Worm (Caenorhabditis elegans): ENCODE results near the gene exl-1.

The exl-1 gene

ce11 chrII:14404741-14405488 is 8.4 kb downstream of the exl-1 start (continued):
- TF ChIP-seq alr-1 (tag; optimal IDR thresholded peaks at IDR 0.05; ENCODE audit: borderline replicate concordance) = no peak
- TF ChIP-seq lin-35 (GFP tag; optimal IDR thresholded peaks at IDR 0.05) = peak; percentile 41 to 63
- no peak for TF ChIP-seq sptf-1 (tag; optimal IDR thresholded peaks at IDR 0.05)
- peak; percentile 65 to 72 for TF ChIP-seq efl-1 (optimal IDR thresholded peaks at IDR 0.05)
- peak; percentile 26 to 61 for TF ChIP-seq efl-1 (GFP tag; optimal IDR thresholded peaks at IDR 0.05 in 1 of 2)
- peak; percentile 20; the same call in 1 of the 2 replicates for TF ChIP-seq isw-1 (GFP tag; IDR thresholded peaks at IDR 0.05)
- TF ChIP-seq Y116A8C.19 (tag; optimal IDR thresholded peaks at IDR 0.05; ENCODE audit: borderline replicate concordance) = no peak
- TF ChIP-seq unc-86 (tag; optimal IDR thresholded peaks at IDR 0.05) = peak; percentile 85
- TF ChIP-seq tbx-2 (tag; optimal IDR thresholded peaks at IDR 0.05) = peak; percentile 75
- peak; percentile 92 for TF ChIP-seq blmp-1 (tag; optimal IDR thresholded peaks at IDR 0.05)
- TF ChIP-seq ztf-11 (tag; optimal IDR thresholded peaks at IDR 0.05) = peak in 1 of 2 experiments; percentile 96
- TF ChIP-seq jun-1 (tag; optimal IDR thresholded peaks at IDR 0.05) = peak; percentile 83
- TF ChIP-seq nhr-12 (tag; optimal IDR thresholded peaks at IDR 0.05) = no peak
- peak in 2 of 6 experiments; percentile 10 to 69 for TF ChIP-seq elt-3 (tag; optimal IDR thresholded peaks at IDR 0.05)
- peak; percentile 75 for TF ChIP-seq dsc-1 (tag; optimal IDR thresholded peaks at IDR 0.05)
- TF ChIP-seq unc-62 (GFP tag; optimal IDR thresholded peaks at IDR 0.05) = no peak
- TF ChIP-seq egl-13 (tag; optimal IDR thresholded peaks at IDR 0.05) = peak; percentile 55
- TF ChIP-seq nhr-28 (tag; optimal IDR thresholded peaks at IDR 0.05) = no peak
- TF ChIP-seq C04F5.9 (tag; optimal IDR thresholded peaks at IDR 0.05) = no peak
- TF ChIP-seq F16B12.6 (tag; optimal IDR thresholded peaks at IDR 0.05) = no peak
- TF ChIP-seq nhr-84 (tag; optimal IDR thresholded peaks at IDR 0.05) = no peak
- peak; percentile 41 for TF ChIP-seq irx-1 (tag; optimal IDR thresholded peaks at IDR 0.05)
- TF ChIP-seq nhr-85 (tag) = peak; percentile 92
- no peak for TF ChIP-seq zag-1 (tag; optimal IDR thresholded peaks at IDR 0.05)
- no peak for TF ChIP-seq hlh-4 (tag; optimal IDR thresholded peaks at IDR 0.05)
- peak; percentile 68 for TF ChIP-seq xbp-1 (tag; optimal IDR thresholded peaks at IDR 0.05)
- no peak for TF ChIP-seq hpl-2 (GFP tag; optimal IDR thresholded peaks at IDR 0.05)
- peak; percentile 70 for TF ChIP-seq grh-1 (GFP tag; IDR thresholded peaks at IDR 0.05)
- TF ChIP-seq mdl-1 (tag; optimal IDR thresholded peaks at IDR 0.05) = peak in 1 of 2 experiments; percentile 67
- no peak for TF ChIP-seq sup-37 (GFP tag; optimal IDR thresholded peaks at IDR 0.05)
- peak; percentile 86 for TF ChIP-seq swsn-7 (tag; optimal IDR thresholded peaks at IDR 0.05)
- no peak for TF ChIP-seq ceh-90 (tag; optimal IDR thresholded peaks at IDR 0.05)
- TF ChIP-seq pag-3 (tag; optimal IDR thresholded peaks at IDR 0.05; ENCODE audit: borderline replicate concordance, insufficient read depth) = no peak
- no peak for TF ChIP-seq fos-1 (tag; optimal IDR thresholded peaks at IDR 0.05)
- TF ChIP-seq pqm-1 (tag; optimal IDR thresholded peaks at IDR 0.05) = no peak
- TF ChIP-seq mep-1 (tag; optimal IDR thresholded peaks at IDR 0.05) = peak; percentile 58
- TF ChIP-seq fkh-8 (tag; optimal IDR thresholded peaks at IDR 0.05) = peak; percentile 87
- no peak for TF ChIP-seq ceh-63 (GFP tag; optimal IDR thresholded peaks at IDR 0.05)
- TF ChIP-seq aly-2 (tag; optimal IDR thresholded peaks at IDR 0.05) = no peak
- TF ChIP-seq hlh-17 (GFP tag; optimal IDR thresholded peaks at IDR 0.05; ENCODE audit: borderline replicate concordance) = no peak
- TF ChIP-seq nhr-11 (tag; optimal IDR thresholded peaks at IDR 0.05) = no peak
- TF ChIP-seq lin-39 (tag; optimal IDR thresholded peaks at IDR 0.05) = peak; percentile 47
- TF ChIP-seq ama-1 (optimal IDR thresholded peaks at IDR 0.05) = no peak
- peak; percentile 61 to 67 for TF ChIP-seq lsy-2 (tag; optimal IDR thresholded peaks at IDR 0.05)
- no peak for TF ChIP-seq elt-2 (tag; optimal IDR thresholded peaks at IDR 0.05)
- TF ChIP-seq pax-3 (tag; optimal IDR thresholded peaks at IDR 0.05) = peak; percentile 19
- peak; percentile 37 for TF ChIP-seq C16A3.4 (tag; optimal IDR thresholded peaks at IDR 0.05)
- peak; percentile 90 for TF ChIP-seq nhr-71 (tag; optimal IDR thresholded peaks at IDR 0.05)
- TF ChIP-seq zip-4 (GFP tag; optimal IDR thresholded peaks at IDR 0.05) = peak; percentile 17
- TF ChIP-seq tlp-1 (tag; optimal IDR thresholded peaks at IDR 0.05) = no peak
- peak; percentile 50 for TF ChIP-seq rnt-1 (tag; optimal IDR thresholded peaks at IDR 0.05)
- TF ChIP-seq nhr-77 (tag; optimal IDR thresholded peaks at IDR 0.05) = peak; percentile 32

Data from whole organism, L1 larva.